Fruit fly (Drosophila melanogaster) whole organism, embryonic: Measurements from ENCODE around the gene Vm26Ac.

Source experiments
- Ada2b ChIP-seq: fragments of 200-800 bp; sonication (Bioruptor generic); IDR thresholded peaks from 2 replicates; pipeline ENCODE4 v1.3.6; 2022; ENCODE audit warnings: missing biosample characterization, missing genetic modification characterization
- BEAF-32 ChIP-seq: fragments of 200-800 bp; sonication (Bioruptor generic); optimal IDR thresholded peaks from 3 replicates; lab custom pipeline; 2017; ENCODE audit warnings: missing biosample characterization, missing genetic modification characterization, mild to moderate bottlenecking, moderate library complexity, missing genetic modification reagents
- BtbVII ChIP-seq: fragments of 200-800 bp; sonication (Bioruptor generic); optimal IDR thresholded peaks from 3 replicates; lab custom pipeline; 2017; ENCODE audit warnings: missing biosample characterization, mild to moderate bottlenecking, missing genetic modification characterization
- C15 ChIP-seq: fragments of 200-800 bp; sonication (Bioruptor generic); IDR thresholded peaks from 3 replicates; pipeline ENCODE4 v1.3.6; 2022; ENCODE audit warnings: missing biosample characterization, missing genetic modification characterization
- CG10654 ChIP-seq: fragments of 200-800 bp; sonication (Bioruptor generic); optimal IDR thresholded peaks from 2 replicates; lab custom pipeline; 2016; ENCODE audit warnings: missing biosample characterization, missing genetic modification characterization
- CG11085 ChIP-seq: fragments of 200-800 bp; sonication (Bioruptor generic); IDR thresholded peaks from 2 replicates; pipeline ENCODE4 v1.3.6; 2022; ENCODE audit warnings: missing biosample characterization, missing genetic modification characterization
- CG12155 ChIP-seq: fragments of 200-800 bp; sonication (Bioruptor generic); optimal IDR thresholded peaks from 3 replicates; lab custom pipeline; 2016; ENCODE audit warnings: missing biosample characterization, missing genetic modification characterization
- CG12236 ChIP-seq: fragments of 200-800 bp; sonication (Bioruptor generic); optimal IDR thresholded peaks from 2 replicates; lab custom pipeline; 2016; ENCODE audit warnings: missing biosample characterization, missing genetic modification characterization
- CG12299 ChIP-seq: fragments of 200-800 bp; sonication (Bioruptor generic); optimal IDR thresholded peaks from 2 replicates; lab custom pipeline; 2018; ENCODE audit warnings: missing biosample characterization, mild to moderate bottlenecking, missing genetic modification characterization
- CG12391 ChIP-seq: fragments of 200-800 bp; sonication (Bioruptor generic); optimal IDR thresholded peaks from 3 replicates; lab custom pipeline; 2018; ENCODE audit warnings: missing biosample characterization, mild to moderate bottlenecking, missing genetic modification characterization, moderate library complexity
- CG13424 ChIP-seq: fragments of 200-800 bp; sonication (Bioruptor generic); optimal IDR thresholded peaks from 2 replicates; lab custom pipeline; 2019; ENCODE audit warnings: missing biosample characterization, mild to moderate bottlenecking, missing genetic modification characterization, moderate library complexity
- CG13624 ChIP-seq: fragments of 200-800 bp; sonication (Bioruptor generic); optimal IDR thresholded peaks from 2 replicates; lab custom pipeline; 2016; ENCODE audit warnings: missing biosample characterization, missing genetic modification characterization
- CG1792 ChIP-seq: fragments of 200-800 bp; sonication (Bioruptor generic); optimal IDR thresholded peaks from 2 replicates; lab custom pipeline; 2016; ENCODE audit warnings: missing biosample characterization, missing genetic modification characterization
- CG18011 ChIP-seq: fragments of 200-800 bp; sonication (Bioruptor generic); optimal IDR thresholded peaks from 2 replicates; lab custom pipeline; 2017; ENCODE audit warnings: missing biosample characterization, missing genetic modification characterization, mild to moderate bottlenecking, moderate library complexity, missing genotype
- CG30403 ChIP-seq: fragments of 200-800 bp; sonication (Bioruptor generic); optimal IDR thresholded peaks from 3 replicates; lab custom pipeline; 2016; ENCODE audit warnings: missing biosample characterization, missing genetic modification characterization
- CG32772 ChIP-seq: fragments of 200-800 bp; sonication (Bioruptor generic); IDR thresholded peaks from 2 replicates; pipeline ENCODE4 v1.3.6; 2022; ENCODE audit warnings: missing biosample characterization, missing genetic modification characterization
- CG3407 ChIP-seq: fragments of 200-800 bp; sonication (Bioruptor generic); optimal IDR thresholded peaks from 2 replicates; lab custom pipeline; 2018; ENCODE audit warnings: missing biosample characterization, mild to moderate bottlenecking, missing genetic modification characterization
- CG3995 ChIP-seq: fragments of 200-800 bp; sonication (Bioruptor generic); optimal IDR thresholded peaks from 3 replicates; lab custom pipeline; 2016; ENCODE audit warnings: missing biosample characterization, missing genetic modification characterization
- CG6765 ChIP-seq: fragments of 200-800 bp; sonication (Bioruptor generic); optimal IDR thresholded peaks from 3 replicates; lab custom pipeline; 2017; ENCODE audit warnings: missing biosample characterization, mild to moderate bottlenecking, missing genetic modification characterization
- CG7786 ChIP-seq: fragments of 200-800 bp; sonication (Bioruptor generic); optimal IDR thresholded peaks from 2 replicates; lab custom pipeline; 2016; ENCODE audit warnings: missing biosample characterization, missing genetic modification characterization
- CG8089 ChIP-seq: fragments of 200-800 bp; sonication (Bioruptor generic); optimal IDR thresholded peaks from 3 replicates; lab custom pipeline; 2016; ENCODE audit warnings: missing biosample characterization, missing genetic modification characterization
- CG9817 ChIP-seq: fragments of 200-800 bp; sonication (Bioruptor generic); optimal IDR thresholded peaks from 2 replicates; lab custom pipeline; 2018; ENCODE audit warnings: missing biosample characterization, mild to moderate bottlenecking, missing genetic modification characterization, moderate library complexity
- D ChIP-seq, 2 experiments: fragments of 200-800 bp in 1 of 2; fragments of >200 bp in 1 of 2; sonication (Bioruptor generic) in 1 of 2; optimal IDR thresholded peaks; 2 replicates in 1 of 2; 3 replicates in 1 of 2; lab custom pipeline; 2017; ENCODE audit warnings: mild to moderate bottlenecking in 1 of 2, missing biosample characterization in 1 of 2, missing genetic modification characterization in 1 of 2, missing genetic modification reagents in 1 of 2
- HLH3B ChIP-seq: fragments of 200-800 bp; sonication (Bioruptor generic); IDR thresholded peaks from 2 replicates; pipeline ENCODE4 v1.3.6; 2022; ENCODE audit warnings: missing biosample characterization, missing genetic modification characterization
- HLH4C ChIP-seq: fragments of 200-800 bp; sonication (Bioruptor generic); IDR thresholded peaks from 3 replicates; pipeline ENCODE4 v1.3.6; 2022; ENCODE audit warnings: missing biosample characterization, missing genetic modification characterization; ENCODE audit not compliant: partially characterized antibody
- Hand ChIP-seq: fragments of 200-800 bp; sonication (Bioruptor generic); optimal IDR thresholded peaks from 2 replicates; lab custom pipeline; 2017; ENCODE audit warnings: mild to moderate bottlenecking, missing biosample characterization, missing genetic modification reagents, missing genetic modification characterization
- HmgZ ChIP-seq: fragments of 200-800 bp; sonication (Bioruptor generic); optimal IDR thresholded peaks from 2 replicates; lab custom pipeline; 2018; ENCODE audit warnings: missing biosample characterization, mild to moderate bottlenecking, missing genetic modification characterization
- Lhr ChIP-seq: fragments of 200-800 bp; sonication (Bioruptor generic); optimal IDR thresholded peaks from 3 replicates; lab custom pipeline; 2017; ENCODE audit warnings: mild to moderate bottlenecking, missing biosample characterization, missing genetic modification reagents, missing genetic modification characterization
- Nf-YC ChIP-seq: fragments of 200-800 bp; optimal IDR thresholded peaks from 3 replicates; lab custom pipeline; 2019; ENCODE audit warnings: missing biosample characterization, mild to moderate bottlenecking, missing genetic modification characterization, moderate library complexity
- Trl ChIP-seq, 3 experiments: fragments of >200 bp in 2 of 3; fragments of 200-800 bp in 1 of 3; sonication (Bioruptor generic) in 1 of 3; optimal IDR thresholded peaks; 2 replicates in 1 of 3; 3 replicates in 2 of 3; lab custom pipeline; 2016 to 2017; ENCODE audit warnings: missing biosample characterization in 1 of 3, missing genetic modification characterization in 1 of 3
- chinmo ChIP-seq: fragments of 200-800 bp; sonication (Bioruptor generic); IDR thresholded peaks from 4 replicates; pipeline ENCODE4 v1.3.6; 2022; ENCODE audit warnings: missing biosample characterization, missing genetic modification characterization; ENCODE audit not compliant: partially characterized antibody
- dimm ChIP-seq: fragments of 200-800 bp; sonication (Bioruptor generic); IDR thresholded peaks from 2 replicates; pipeline ENCODE4 v1.3.6; 2022; ENCODE audit warnings: missing biosample characterization, missing genetic modification characterization
- disco-r ChIP-seq: fragments of 200-800 bp; sonication (Bioruptor generic); optimal IDR thresholded peaks from 2 replicates; lab custom pipeline; 2016; ENCODE audit warnings: missing biosample characterization, missing genetic modification characterization
- dm ChIP-seq: fragments of 200-800 bp; sonication (Bioruptor generic); optimal IDR thresholded peaks from 3 replicates; lab custom pipeline; 2016; ENCODE audit warnings: missing biosample characterization, missing genetic modification characterization
- dmrt99B ChIP-seq: fragments of 200-800 bp; sonication (Bioruptor generic); optimal IDR thresholded peaks from 2 replicates; lab custom pipeline; 2018; ENCODE audit warnings: missing biosample characterization, mild to moderate bottlenecking, missing genetic modification characterization, moderate library complexity
- gcm2 ChIP-seq: fragments of 200-800 bp; sonication (Bioruptor generic); optimal IDR thresholded peaks from 2 replicates; lab custom pipeline; 2016; ENCODE audit warnings: missing biosample characterization, missing genetic modification characterization
- grau ChIP-seq: fragments of 200-800 bp; optimal IDR thresholded peaks from 3 replicates; lab custom pipeline; 2019; ENCODE audit warnings: missing biosample characterization, mild to moderate bottlenecking, missing genetic modification characterization, moderate library complexity
- pum ChIP-seq: fragments of 200-800 bp; sonication (Bioruptor generic); optimal IDR thresholded peaks from 2 replicates; lab custom pipeline; 2016; ENCODE audit warnings: missing biosample characterization, missing genetic modification characterization
- ranshi ChIP-seq: fragments of 200-800 bp; sonication (Bioruptor generic); IDR thresholded peaks from 2 replicates; pipeline ENCODE4 v1.3.6; 2022; ENCODE audit warnings: missing biosample characterization, missing genetic modification characterization
- sens ChIP-seq: fragments of 200-800 bp; sonication (Bioruptor generic); peaks from one replicate; lab custom pipeline; 2016; ENCODE audit warnings: missing biosample characterization, missing genetic modification characterization
- sim ChIP-seq: fragments of 200-800 bp; sonication (Bioruptor generic); IDR thresholded peaks from 2 replicates; pipeline ENCODE4 v1.3.6; 2022; ENCODE audit warnings: missing biosample characterization, missing genetic modification characterization
- slou ChIP-seq: fragments of 200-800 bp; sonication (Bioruptor generic); optimal IDR thresholded peaks from 3 replicates; lab custom pipeline; 2016; ENCODE audit warnings: missing biosample characterization, missing genetic modification characterization
- ssp ChIP-seq: fragments of 200-800 bp; sonication (Bioruptor generic); IDR thresholded peaks from 2 replicates; pipeline ENCODE4 v1.3.6; 2022; ENCODE audit warnings: missing biosample characterization, missing genetic modification characterization
- tin ChIP-seq: fragments of 200-800 bp; sonication (Bioruptor generic); optimal IDR thresholded peaks from 3 replicates; lab custom pipeline; 2016; ENCODE audit warnings: missing biosample characterization, missing genetic modification characterization
- trem ChIP-seq: fragments of 200-800 bp; optimal IDR thresholded peaks from 3 replicates; lab custom pipeline; 2019; ENCODE audit warnings: missing biosample characterization, mild to moderate bottlenecking, missing genetic modification characterization, moderate library complexity
- ttk ChIP-seq: fragments of 200-800 bp; sonication (Bioruptor generic); IDR thresholded peaks from 2 replicates; pipeline ENCODE4 v2.1.2; 2022; ENCODE audit warnings: missing biosample characterization, missing genetic modification characterization
- usp ChIP-seq: fragments of >200 bp; optimal IDR thresholded peaks from 2 replicates; lab custom pipeline; 2017; ENCODE audit warnings: missing biosample characterization, missing genetic modification characterization
- vfl ChIP-seq: fragments of 200-800 bp; sonication (Bioruptor generic); optimal IDR thresholded peaks from 2 replicates; lab custom pipeline; 2016; ENCODE audit warnings: missing biosample characterization, missing genetic modification characterization
- wor ChIP-seq: fragments of 200-800 bp; sonication (Bioruptor generic); IDR thresholded peaks from 2 replicates; pipeline ENCODE4 v1.3.6; 2022; ENCODE audit warnings: missing biosample characterization, missing genetic modification characterization

Gene Vm26Ac

dm6 chr2L:5980862-5981432 is 22.5 kb upstream of the Vm26Ac start, which contains the start of gene chic (continued):
- TF ChIP-seq Hand (GFP tag; lab: Kevin White, UChicago): peak; percentile 18
- no peak for TF ChIP-seq usp
- peak; percentile 42 for TF ChIP-seq dm (GFP tag; lab: Kevin White, UChicago)
- no peak for TF ChIP-seq CG3407 (GFP tag; lab: Kevin White, UChicago)
- TF ChIP-seq CG18011: no peak
- no peak for TF ChIP-seq HLH3B (GFP tag; lab: Robert Waterston, UW)
- TF ChIP-seq CG9817 (tag; lab: Kevin White, UChicago): peak; percentile 9
- TF ChIP-seq sens: peak; percentile 64
- TF ChIP-seq trem (tag; lab: Kevin White, UChicago): peak; percentile 41
- TF ChIP-seq CG12299 (tag; lab: Kevin White, UChicago): no peak
- peak; percentile 48 for TF ChIP-seq HmgZ (tag; lab: Kevin White, UChicago)
- TF ChIP-seq D (optimal IDR thresholded peaks at IDR 0.05; lab: Kevin White, UChicago): no peak
- TF ChIP-seq D (GFP tag; optimal IDR thresholded peaks at IDR 0.05; lab: Kevin White, UChicago): no peak
- peak; percentile 8 for TF ChIP-seq vfl (GFP tag; lab: Kevin White, UChicago)
- peak; percentile 20 for TF ChIP-seq CG6765 (GFP tag; lab: Kevin White, UChicago)
- peak; percentile 90 for TF ChIP-seq CG3995 (GFP tag; lab: Kevin White, UChicago)
- peak; percentile 8 for TF ChIP-seq Nf-YC (tag; lab: Kevin White, UChicago)
- no peak for TF ChIP-seq tin (GFP tag; lab: Kevin White, UChicago)
- TF ChIP-seq CG13424 (tag; lab: Kevin White, UChicago): peak; percentile 37
- TF ChIP-seq slou (GFP tag; lab: Kevin White, UChicago): no peak
- no peak for TF ChIP-seq Trl (optimal IDR thresholded peaks at IDR 0.05; lab: Kevin White, UChicago)
- peak; percentile 31 for TF ChIP-seq Trl (GFP tag; optimal IDR thresholded peaks at IDR 0.05; lab: Kevin White, UChicago)
- TF ChIP-seq HLH4C: no peak
- peak; percentile 6 for TF ChIP-seq CG30403
- TF ChIP-seq C15: no peak
- no peak for TF ChIP-seq sim

dm6 chr2L:5979957-5980861 is 21.8 kb upstream of the Vm26Ac start:
- TF ChIP-seq wor (GFP tag; lab: Robert Waterston, UW) (no peak), BEAF-32 (GFP tag; lab: Kevin White, UChicago) (no peak), CG12155 (GFP tag; lab: Kevin White, UChicago) (no peak), CG12236 (no peak), ranshi (GFP tag; lab: Robert Waterston, UW) (no peak), CG1792 (no peak), dimm (GFP tag; lab: Robert Waterston, UW) (no peak), Ada2b (GFP tag; lab: Robert Waterston, UW) (no peak), Lhr (no peak), CG10654 (GFP tag; lab: Kevin White, UChicago) (no peak), BtbVII (peak; percentile 73), chinmo (GFP tag; lab: Robert Waterston, UW) (no peak), CG7786 (GFP tag; lab: Kevin White, UChicago) (no peak), CG11085 (GFP tag; lab: Robert Waterston, UW) (no peak), ssp (GFP tag; lab: Robert Waterston, UW) (no peak), grau (tag; lab: Kevin White, UChicago) (peak; percentile 33), CG32772 (no peak), pum (no peak), disco-r (no peak), gcm2 (GFP tag; lab: Kevin White, UChicago) (no peak), dmrt99B (peak; percentile 30), CG8089 (GFP tag; lab: Kevin White, UChicago) (no peak), CG12391 (tag; lab: Kevin White, UChicago) (peak; percentile 8), ttk (GFP tag; lab: Robert Waterston, UW) (no peak), CG13624 (GFP tag; lab: Kevin White, UChicago) (peak; percentile 17), HLH3B (GFP tag; lab: Robert Waterston, UW) (no peak)
